Fruit fly (Drosophila melanogaster) whole organism, embryonic: ENCODE results near the gene CG31633.
A peak's percentile ranks its signal among the peaks of the same experiment; 100 is the strongest.

Experiments
- Abd-B ChIP-seq: fragments of 200-800 bp; sonication (Bioruptor generic); optimal IDR thresholded peaks from 2 replicates; lab custom pipeline; 2018; ENCODE audit warnings: missing biosample characterization, mild to moderate bottlenecking, missing genetic modification characterization, moderate library complexity
- BtbVII ChIP-seq: fragments of 200-800 bp; sonication (Bioruptor generic); optimal IDR thresholded peaks from 3 replicates; lab custom pipeline; 2017; ENCODE audit warnings: missing biosample characterization, mild to moderate bottlenecking, missing genetic modification characterization
- CG10431 ChIP-seq: fragments of 200-800 bp; sonication (Bioruptor generic); optimal IDR thresholded peaks from 3 replicates; lab custom pipeline; 2018; ENCODE audit warnings: missing biosample characterization, mild to moderate bottlenecking, missing genetic modification characterization
- CG10543 ChIP-seq: fragments of 200-800 bp; sonication (Bioruptor generic); optimal IDR thresholded peaks from 3 replicates; lab custom pipeline; 2017; ENCODE audit warnings: missing biosample characterization, mild to moderate bottlenecking, missing genetic modification characterization, moderate library complexity
- CG11504 ChIP-seq: fragments of 200-800 bp; sonication (Bioruptor generic); optimal IDR thresholded peaks from 3 replicates; lab custom pipeline; 2019; ENCODE audit warnings: missing biosample characterization, mild to moderate bottlenecking, missing genetic modification characterization, moderate library complexity
- CG15269 ChIP-seq: fragments of 200-800 bp; sonication (Bioruptor generic); optimal IDR thresholded peaks from 2 replicates; lab custom pipeline; 2018; ENCODE audit warnings: missing biosample characterization, mild to moderate bottlenecking, missing genetic modification characterization, moderate library complexity
- CG1603 ChIP-seq: fragments of 200-800 bp; sonication (Bioruptor generic); optimal IDR thresholded peaks from 2 replicates; lab custom pipeline; 2019; ENCODE audit warnings: missing biosample characterization, mild to moderate bottlenecking, missing genetic modification characterization, moderate library complexity
- CG2889 ChIP-seq: fragments of 200-800 bp; sonication (Bioruptor generic); IDR thresholded peaks from 3 replicates; pipeline ENCODE4 v1.3.6; 2022; ENCODE audit warnings: missing biosample characterization, missing genetic modification characterization
- CG31224 ChIP-seq: fragments of 200-800 bp; sonication (Bioruptor generic); IDR thresholded peaks from 2 replicates; pipeline ENCODE4 v1.3.6; 2022; ENCODE audit warnings: missing biosample characterization, missing genetic modification characterization
- CG3163 ChIP-seq: fragments of 200-800 bp; sonication (Bioruptor generic); optimal IDR thresholded peaks from 3 replicates; lab custom pipeline; 2016; ENCODE audit warnings: missing biosample characterization, missing genetic modification characterization
- CG4282 ChIP-seq: fragments of 200-800 bp; sonication (Bioruptor generic); optimal IDR thresholded peaks from 2 replicates; lab custom pipeline; 2016; ENCODE audit warnings: missing biosample characterization, missing genetic modification characterization
- CG4360 ChIP-seq: fragments of 200-800 bp; sonication (Bioruptor generic); IDR thresholded peaks from 2 replicates; pipeline ENCODE4 v1.3.6; 2022; ENCODE audit warnings: missing biosample characterization, missing genetic modification characterization
- CG4854 ChIP-seq: fragments of 200-800 bp; sonication (Bioruptor generic); optimal IDR thresholded peaks from 2 replicates; lab custom pipeline; 2016; ENCODE audit warnings: missing biosample characterization, missing genetic modification characterization, inconsistent platforms
- CG8281 ChIP-seq: fragments of 200-800 bp; sonication (Bioruptor generic); optimal IDR thresholded peaks from 2 replicates; lab custom pipeline; 2018; ENCODE audit warnings: missing biosample characterization, mild to moderate bottlenecking, missing genetic modification characterization, moderate library complexity
- CG8478 ChIP-seq: fragments of >200 bp; optimal IDR thresholded peaks from 2 replicates; lab custom pipeline; 2018
- CHES-1-like ChIP-seq: fragments of 200-800 bp; sonication (Bioruptor generic); optimal IDR thresholded peaks from 2 replicates; lab custom pipeline; 2016; ENCODE audit warnings: missing biosample characterization, missing genetic modification characterization
- CTCF ChIP-seq: fragments of 200-800 bp; sonication (Bioruptor generic); optimal IDR thresholded peaks from 2 replicates; lab custom pipeline; 2017; ENCODE audit warnings: missing biosample characterization, mild to moderate bottlenecking, missing genetic modification characterization, moderate library complexity
- Fer1 ChIP-seq: fragments of 200-800 bp; sonication (Bioruptor generic); optimal IDR thresholded peaks from 2 replicates; lab custom pipeline; 2017; ENCODE audit warnings: missing biosample characterization, mild to moderate bottlenecking, missing genetic modification characterization
- HLHmδ ChIP-seq: fragments of 200-800 bp; sonication (Bioruptor generic); optimal IDR thresholded peaks from 2 replicates; lab custom pipeline; 2018; ENCODE audit warnings: missing biosample characterization, mild to moderate bottlenecking, missing genetic modification characterization, moderate library complexity
- Hmx ChIP-seq: fragments of 200-800 bp; sonication (Bioruptor generic); optimal IDR thresholded peaks from 2 replicates; lab custom pipeline; 2016; ENCODE audit warnings: missing biosample characterization, missing genetic modification characterization
- Hr51 ChIP-seq, 2 experiments: fragments of 200-800 bp; sonication (Bioruptor generic); optimal IDR thresholded peaks; 2 replicates in 1 of 2; 3 replicates in 1 of 2; lab custom pipeline; 2016 to 2018; ENCODE audit warnings: missing biosample characterization in 2 of 2, missing genetic modification characterization in 2 of 2, mild to moderate bottlenecking in 1 of 2, moderate library complexity in 1 of 2
- NK7.1 ChIP-seq: fragments of 200-800 bp; sonication (Bioruptor generic); optimal IDR thresholded peaks from 3 replicates; lab custom pipeline; 2016; ENCODE audit warnings: missing biosample characterization, missing genetic modification characterization
- Rfx ChIP-seq: fragments of 200-800 bp; sonication (Bioruptor generic); IDR thresholded peaks from 2 replicates; pipeline ENCODE4 v1.3.6; 2022; ENCODE audit warnings: missing biosample characterization, missing genetic modification characterization
- Six4 ChIP-seq: fragments of 200-800 bp; sonication (Bioruptor generic); optimal IDR thresholded peaks from 2 replicates; lab custom pipeline; 2016; ENCODE audit warnings: missing biosample characterization, missing genetic modification characterization
- Sox100B ChIP-seq: fragments of 200-800 bp; sonication (Bioruptor generic); optimal IDR thresholded peaks from 3 replicates; lab custom pipeline; 2018; ENCODE audit warnings: missing biosample characterization, mild to moderate bottlenecking, missing genetic modification characterization
- Trl ChIP-seq, 3 experiments: fragments of >200 bp in 2 of 3; fragments of 200-800 bp in 1 of 3; sonication (Bioruptor generic) in 1 of 3; optimal IDR thresholded peaks; 2 replicates in 1 of 3; 3 replicates in 2 of 3; lab custom pipeline; 2016 to 2017; ENCODE audit warnings: missing biosample characterization in 1 of 3, missing genetic modification characterization in 1 of 3
- Vsx1 ChIP-seq: fragments of 200-800 bp; sonication (Bioruptor generic); optimal IDR thresholded peaks from 2 replicates; lab custom pipeline; 2017; ENCODE audit warnings: missing biosample characterization, mild to moderate bottlenecking, missing genetic modification characterization, missing genetic modification reagents
- amos ChIP-seq: fragments of 200-800 bp; sonication (Bioruptor generic); IDR thresholded peaks from 2 replicates; pipeline ENCODE4 v1.3.6; 2022; ENCODE audit warnings: missing biosample characterization, missing genetic modification characterization; ENCODE audit not compliant: partially characterized antibody
- aop ChIP-seq: fragments of 200-800 bp; sonication (Bioruptor generic); IDR thresholded peaks from 2 replicates; pipeline ENCODE4 v1.3.6; 2022; ENCODE audit warnings: missing biosample characterization, missing genetic modification characterization
- ap ChIP-seq: fragments of 200-800 bp; sonication (Bioruptor generic); IDR thresholded peaks from 2 replicates; pipeline ENCODE4 v1.3.6; 2022; ENCODE audit warnings: missing biosample characterization, missing genetic modification characterization
- ash1 ChIP-seq: fragments of 200-800 bp; sonication (Bioruptor generic); optimal IDR thresholded peaks from 2 replicates; lab custom pipeline; 2018; ENCODE audit warnings: missing biosample characterization, mild to moderate bottlenecking, missing genetic modification characterization
- bigmax ChIP-seq: fragments of 200-800 bp; sonication (Bioruptor generic); optimal IDR thresholded peaks from 2 replicates; lab custom pipeline; 2018; ENCODE audit warnings: missing biosample characterization, mild to moderate bottlenecking, missing genetic modification characterization
- cad ChIP-seq: fragments of >200 bp; optimal IDR thresholded peaks from 2 replicates; lab custom pipeline; 2017; ENCODE audit warnings: missing biosample characterization, missing genetic modification characterization
- cato ChIP-seq: fragments of 200-800 bp; sonication (Bioruptor generic); optimal IDR thresholded peaks from 2 replicates; lab custom pipeline; 2016; ENCODE audit warnings: missing biosample characterization, missing genetic modification characterization, borderline replicate concordance
- crc ChIP-seq: fragments of 200-800 bp; sonication (Bioruptor generic); optimal IDR thresholded peaks from 2 replicates; lab custom pipeline; 2016; ENCODE audit warnings: missing biosample characterization, missing genetic modification characterization
- disco-r ChIP-seq: fragments of 200-800 bp; sonication (Bioruptor generic); optimal IDR thresholded peaks from 2 replicates; lab custom pipeline; 2016; ENCODE audit warnings: missing biosample characterization, missing genetic modification characterization
- dm ChIP-seq: fragments of 200-800 bp; sonication (Bioruptor generic); optimal IDR thresholded peaks from 3 replicates; lab custom pipeline; 2016; ENCODE audit warnings: missing biosample characterization, missing genetic modification characterization
- dmrt99B ChIP-seq: fragments of 200-800 bp; sonication (Bioruptor generic); optimal IDR thresholded peaks from 2 replicates; lab custom pipeline; 2018; ENCODE audit warnings: missing biosample characterization, mild to moderate bottlenecking, missing genetic modification characterization, moderate library complexity
- en ChIP-seq: fragments of 200-800 bp; sonication (Bioruptor generic); optimal IDR thresholded peaks from 2 replicates; lab custom pipeline; 2016; ENCODE audit warnings: missing biosample characterization, missing genetic modification characterization
- ewg ChIP-seq: fragments of 200-800 bp; sonication (Bioruptor generic); optimal IDR thresholded peaks from 3 replicates; lab custom pipeline; 2017; ENCODE audit warnings: mild to moderate bottlenecking, missing biosample characterization, missing genetic modification reagents, missing genetic modification characterization
- fd64A ChIP-seq: fragments of 200-800 bp; sonication (Bioruptor generic); optimal IDR thresholded peaks from 3 replicates; lab custom pipeline; 2018; ENCODE audit warnings: missing biosample characterization, mild to moderate bottlenecking, missing genetic modification characterization
- her ChIP-seq: fragments of 200-800 bp; sonication (Bioruptor generic); optimal IDR thresholded peaks from 2 replicates; lab custom pipeline; 2016; ENCODE audit warnings: missing biosample characterization, missing genetic modification characterization
- kni ChIP-seq: fragments of 200-800 bp; sonication (Bioruptor generic); optimal IDR thresholded peaks from 3 replicates; lab custom pipeline; 2017; ENCODE audit warnings: mild to moderate bottlenecking, missing biosample characterization, missing genetic modification reagents, missing genetic modification characterization
- mam ChIP-seq: fragments of 200-800 bp; sonication (Bioruptor generic); optimal IDR thresholded peaks from 3 replicates; lab custom pipeline; 2016; ENCODE audit warnings: missing biosample characterization, missing genetic modification characterization
- nom ChIP-seq: fragments of 200-800 bp; sonication (Bioruptor generic); optimal IDR thresholded peaks from 2 replicates; lab custom pipeline; 2017; ENCODE audit warnings: missing biosample characterization, missing genetic modification characterization, mild to moderate bottlenecking, moderate library complexity, missing genetic modification reagents
- odd ChIP-seq: fragments of 200-800 bp; sonication (Bioruptor generic); optimal IDR thresholded peaks from 2 replicates; lab custom pipeline; 2017; ENCODE audit warnings: missing biosample characterization, mild to moderate bottlenecking, missing genetic modification characterization
- onecut ChIP-seq: fragments of 200-800 bp; sonication (Bioruptor generic); IDR thresholded peaks from 2 replicates; pipeline ENCODE4 v1.3.6; 2022; ENCODE audit warnings: missing biosample characterization, missing genetic modification characterization
- salm ChIP-seq: fragments of 200-800 bp; sonication (Bioruptor generic); optimal IDR thresholded peaks from 2 replicates; lab custom pipeline; 2018; ENCODE audit warnings: missing biosample characterization, mild to moderate bottlenecking, missing genetic modification characterization
- sna ChIP-seq: fragments of 200-800 bp; sonication (Bioruptor generic); IDR thresholded peaks from 2 replicates; pipeline ENCODE4 v1.3.6; 2022; ENCODE audit warnings: missing biosample characterization, missing genetic modification characterization; ENCODE audit not compliant: partially characterized antibody
- yki ChIP-seq: fragments of >200 bp; optimal IDR thresholded peaks from 3 replicates; lab custom pipeline; 2018
- zen2 ChIP-seq: fragments of 200-800 bp; sonication (Bioruptor generic); IDR thresholded peaks from 3 replicates; pipeline ENCODE4 v1.3.6; 2022; ENCODE audit warnings: missing biosample characterization, missing genetic modification characterization; ENCODE audit not compliant: partially characterized antibody

CG31633 gene

dm6 chr2L:6649085-6649754 lies 6.9 kb downstream of the CG31633 start, which contains the start of the genes CG31635 and Tango1 (continued):
- no peak for TF ChIP-seq dmrt99B (tag; lab: Kevin White, UChicago)
- peak; percentile 10 for TF ChIP-seq crc
- TF ChIP-seq CG4282 (GFP tag; lab: Kevin White, UChicago) = no peak
- no peak for TF ChIP-seq ash1 (GFP tag; lab: Kevin White, UChicago)
- no peak for TF ChIP-seq aop (GFP tag; lab: Robert Waterston, UW)
- TF ChIP-seq mam (GFP tag; lab: Kevin White, UChicago) = peak; percentile 29
- no peak for TF ChIP-seq fd64A
- TF ChIP-seq CHES-1-like (GFP tag; lab: Kevin White, UChicago) = peak; percentile 20
- TF ChIP-seq dm (GFP tag; lab: Kevin White, UChicago) = no peak
- peak; percentile 34 for TF ChIP-seq Fer1
- no peak for TF ChIP-seq salm (tag; lab: Kevin White, UChicago)
- no peak for TF ChIP-seq CTCF (GFP tag; lab: Kevin White, UChicago)
- no peak for TF ChIP-seq CG15269 (tag; lab: Kevin White, UChicago)
- TF ChIP-seq kni (GFP tag; lab: Kevin White, UChicago) = no peak
- TF ChIP-seq CG4360 (GFP tag; lab: Robert Waterston, UW) = no peak
- no peak for TF ChIP-seq Sox100B (GFP tag; lab: Kevin White, UChicago)
- TF ChIP-seq Rfx (GFP tag; lab: Robert Waterston, UW) = no peak; the same call in 1 of the 2 replicates
- no peak for TF ChIP-seq Six4 (GFP tag; lab: Kevin White, UChicago)
- no peak for TF ChIP-seq Hmx (GFP tag; lab: Kevin White, UChicago)
- TF ChIP-seq CG11504 = no peak
- no peak for TF ChIP-seq cato
- TF ChIP-seq bigmax (GFP tag; lab: Kevin White, UChicago) = no peak
- no peak for TF ChIP-seq disco-r (GFP tag; lab: Kevin White, UChicago)
- TF ChIP-seq NK7.1 (GFP tag; lab: Kevin White, UChicago) = no peak
- no peak for TF ChIP-seq Vsx1 (GFP tag; lab: Kevin White, UChicago)
- no peak for TF ChIP-seq CG1603 (tag; lab: Kevin White, UChicago)
- TF ChIP-seq Abd-B (GFP tag; lab: Kevin White, UChicago) = peak; percentile 75
- peak; percentile 31 for TF ChIP-seq CG10543 (GFP tag; lab: Kevin White, UChicago)
- TF ChIP-seq Hr51 (GFP tag; optimal IDR thresholded peaks at IDR 0.05; lab: Kevin White, UChicago) = no peak
- no peak for TF ChIP-seq Trl (optimal IDR thresholded peaks at IDR 0.05; lab: Kevin White, UChicago)
- no peak for TF ChIP-seq Trl (GFP tag; optimal IDR thresholded peaks at IDR 0.05; lab: Kevin White, UChicago)
- TF ChIP-seq CG4854 (GFP tag; lab: Kevin White, UChicago) = no peak
- no peak for TF ChIP-seq CG8478 (lab: Kevin White, UChicago)
- no peak for TF ChIP-seq her (GFP tag; lab: Kevin White, UChicago)
- no peak for TF ChIP-seq cad (GFP tag; lab: Kevin White, UChicago)
- no peak for TF ChIP-seq CG3163 (GFP tag; lab: Kevin White, UChicago)
- TF ChIP-seq CG10431 = no peak
- no peak for TF ChIP-seq CG31224 (GFP tag; lab: Robert Waterston, UW)
- no peak for TF ChIP-seq CG2889 (GFP tag; lab: Robert Waterston, UW)
- no peak for TF ChIP-seq odd (GFP tag; lab: Kevin White, UChicago)
- TF ChIP-seq HLHmδ = no peak
- no peak for TF ChIP-seq sna
- TF ChIP-seq ewg = no peak
- no peak for TF ChIP-seq CG8281
- no peak for TF ChIP-seq ap
- TF ChIP-seq onecut (GFP tag; lab: Robert Waterston, UW) = no peak
- TF ChIP-seq BtbVII = no peak
- no peak for TF ChIP-seq yki (lab: Kevin White, UChicago)
- TF ChIP-seq zen2 (GFP tag; lab: Robert Waterston, UW) = no peak
- TF ChIP-seq nom (GFP tag; lab: Kevin White, UChicago) = no peak
- no peak for TF ChIP-seq amos (GFP tag; lab: Robert Waterston, UW)
- TF ChIP-seq en (GFP tag; lab: Kevin White, UChicago) = no peak
